Worm (Caenorhabditis elegans) whole organism, L4/young adult: ENCODE data around the gene F01D4.5.

Source experiments
- W03F9.2 ChIP-seq: fragments of 150-350 bp; optimal IDR thresholded peaks from 2 replicates; lab custom pipeline; 2014; ENCODE audit warnings: missing biosample characterization, missing genetic modification characterization
- dao-5 ChIP-seq: sonication (generic microtip); optimal IDR thresholded peaks from 2 replicates; lab custom pipeline; 2016; ENCODE audit warnings: missing genotype, missing genetic modification characterization, moderate library complexity, missing compliant biosample characterization
- him-1 ChIP-seq: sonication (generic microtip); optimal IDR thresholded peaks from 2 replicates; lab custom pipeline; 2016; ENCODE audit warnings: missing genotype, missing genetic modification reagents, missing genetic modification characterization, missing compliant biosample characterization

Gene F01D4.5

ce11 chrIV:10463987-10464638 is 19.3 kb downstream of the F01D4.5 start, which contains the start of gene ugt-43:
ugt-43 (plus strand) TSS chrIV:10464588.
- TF ChIP-seq W03F9.2 = no peak
- no peak for TF ChIP-seq dao-5 (tag; lab: Kevin White, UChicago)
- TF ChIP-seq him-1 (tag; lab: Kevin White, UChicago) = no peak

ce11 chrIV:10463127-10463526 is 20.3 kb downstream of the F01D4.5 start:
- no peak for TF ChIP-seq dao-5 (tag; lab: Kevin White, UChicago)
- TF ChIP-seq him-1 (tag; lab: Kevin White, UChicago) = no peak
- no peak for TF ChIP-seq W03F9.2

ce11 chrIV:10462608-10463007 is 20.8 kb downstream of the F01D4.5 start:
- TF ChIP-seq W03F9.2 (no peak), him-1 (tag; lab: Kevin White, UChicago) (no peak), dao-5 (tag; lab: Kevin White, UChicago) (no peak)

- no peak for TF ChIP-seq dao-5 (tag; lab: Kevin White, UChicago)
- TF ChIP-seq W03F9.2 = no peak
- no peak for TF ChIP-seq him-1 (tag; lab: Kevin White, UChicago)
Measured at ce11 chrIV:10461767-10462166, 21.7 kb downstream of the F01D4.5 start, which contains the start of gene mec-3. mec-3 (minus strand) TSS chrIV:10461867.

ce11 chrIV:10457137-10457536 is 26.3 kb downstream of the F01D4.5 start, which contains the start of gene srb-17:
srb-17 (minus strand) TSS chrIV:10457237.
- TF ChIP-seq him-1 (tag; lab: Kevin White, UChicago) (no peak), W03F9.2 (no peak), dao-5 (tag; lab: Kevin White, UChicago) (no peak)

ce11 chrIV:10453001-10453400 is 30.5 kb downstream of the F01D4.5 start, which contains the start of gene F01D4.8:
F01D4.8 (minus strand) TSS chrIV:10453101.
- TF ChIP-seq dao-5 (tag; lab: Kevin White, UChicago) = no peak

- TF ChIP-seq W03F9.2 (no peak), him-1 (tag; lab: Kevin White, UChicago) (no peak), dao-5 (tag; lab: Kevin White, UChicago) (no peak)
Measured at ce11 chrIV:10449799-10450198, 33.7 kb downstream of the F01D4.5 start, which contains the start of gene F13B12.4. F13B12.4 (minus strand) TSS chrIV:10449899.

ce11 chrIV:10443510-10443909 is 39.9 kb downstream of the F01D4.5 start, which contains the start of gene F13B12.7:
F13B12.7 (plus strand) TSS chrIV:10443810.
- TF ChIP-seq him-1 (tag; lab: Kevin White, UChicago) = no peak
- no peak for TF ChIP-seq W03F9.2
- TF ChIP-seq dao-5 (tag; lab: Kevin White, UChicago) = no peak

ce11 chrIV:10442904-10443303 is 40.6 kb downstream of the F01D4.5 start:
- no peak for TF ChIP-seq W03F9.2

- TF ChIP-seq dao-5 (tag; lab: Kevin White, UChicago) (no peak), him-1 (tag; lab: Kevin White, UChicago) (no peak), W03F9.2 (no peak)
Measured at ce11 chrIV:10438901-10439300, 44.6 kb downstream of the F01D4.5 start, which contains the start of gene F13B12.3. F13B12.3 (plus strand) TSS chrIV:10439123.

ce11 chrIV:10437114-10437513 is 46.3 kb downstream of the F01D4.5 start:
- no peak for TF ChIP-seq him-1 (tag; lab: Kevin White, UChicago)
- no peak for TF ChIP-seq W03F9.2
- no peak for TF ChIP-seq dao-5 (tag; lab: Kevin White, UChicago)

ce11 chrIV:10436401-10436800 is 47.1 kb downstream of the F01D4.5 start, which contains the start of gene ins-1:
ins-1 (plus strand) TSS chrIV:10436701.
- TF ChIP-seq W03F9.2 (no peak), dao-5 (tag; lab: Kevin White, UChicago) (no peak), him-1 (tag; lab: Kevin White, UChicago) (no peak)
